Worm (Caenorhabditis elegans) whole organism, L4 larva: Measurements from ENCODE around the gene nse-4.

Experiments used
- F44E2.7 ChIP-seq: fragments of 200-800 bp; sonication (Bioruptor generic); IDR thresholded peaks from 2 replicates; pipeline ENCODE4 v2.1.2; 2022; ENCODE audit warnings: missing genetic modification characterization, missing compliant biosample characterization
- F49E8.2 ChIP-seq: sonication (generic microtip); optimal IDR thresholded peaks from 2 replicates; lab custom pipeline; 2016; ENCODE audit warnings: missing compliant biosample characterization, mild to moderate bottlenecking, missing genetic modification characterization, borderline replicate concordance
- T20F7.1 ChIP-seq: fragments of 200-800 bp; sonication (Bioruptor generic); optimal IDR thresholded peaks from 2 replicates; lab custom pipeline; 2018; ENCODE audit warnings: mild to moderate bottlenecking, missing genetic modification characterization, missing compliant biosample characterization
- T26A8.4 ChIP-seq: fragments of 200-800 bp; sonication (Bioruptor generic); IDR thresholded peaks from 2 replicates; pipeline ENCODE4 v1.3.6; 2022; ENCODE audit warnings: missing genetic modification characterization, missing compliant biosample characterization
- Y48G9A.11 ChIP-seq: fragments of 200-800 bp; sonication (Bioruptor generic); IDR thresholded peaks from 2 replicates; pipeline ENCODE4 v1.3.6; 2022; ENCODE audit warnings: missing genetic modification reagents, missing genetic modification characterization, missing compliant biosample characterization
- Y75B8A.6 ChIP-seq: fragments of 200-800 bp; sonication (Bioruptor generic); IDR thresholded peaks from 2 replicates; pipeline ENCODE4 v1.3.6; 2022; ENCODE audit warnings: missing genetic modification reagents, missing genetic modification characterization, missing compliant biosample characterization
- ZK337.2 ChIP-seq: fragments of 200-800 bp; sonication (Bioruptor generic); IDR thresholded peaks from 2 replicates; pipeline ENCODE4 v1.3.6; 2022; ENCODE audit warnings: missing genetic modification reagents, missing genetic modification characterization, missing compliant biosample characterization
- ZK546.5 ChIP-seq, 2 experiments: sonication (generic microtip); optimal IDR thresholded peaks; 2 replicates each; lab custom pipeline; 2017; ENCODE audit warnings: missing biosample characterization in 2 of 2, missing genetic modification characterization in 2 of 2
- aha-1 ChIP-seq: fragments of 150-350 bp; peaks from one replicate; lab custom pipeline; 2014; ENCODE audit warnings: missing biosample characterization, missing genetic modification characterization
- aly-2 ChIP-seq: sonication (generic microtip); optimal IDR thresholded peaks from 2 replicates; lab custom pipeline; 2018; ENCODE audit warnings: missing biosample characterization, missing genetic modification characterization
- arid-1 ChIP-seq: fragments of 200-800 bp; sonication (Bioruptor generic); conservative IDR thresholded peaks from 2 replicates; pipeline ENCODE4 v1.3.6; 2022; ENCODE audit warnings: missing genetic modification reagents, missing genetic modification characterization, missing compliant biosample characterization
- attf-4 ChIP-seq: sonication (generic microtip); optimal IDR thresholded peaks from 3 replicates; lab custom pipeline; 2017; ENCODE audit warnings: missing biosample characterization, missing genetic modification characterization
- ceh-32 ChIP-seq: sonication (generic microtip); optimal IDR thresholded peaks from 2 replicates; lab custom pipeline; 2016; ENCODE audit warnings: mild to moderate bottlenecking, missing genetic modification characterization, missing compliant biosample characterization; ENCODE audit not compliant: poor library complexity
- ceh-82 ChIP-seq: sonication (generic microtip); optimal IDR thresholded peaks from 2 replicates; lab custom pipeline; 2017; ENCODE audit warnings: missing biosample characterization, missing genetic modification characterization
- ctbp-1 ChIP-seq: fragments of 200-800 bp; sonication (Bioruptor generic); IDR thresholded peaks from 2 replicates; pipeline ENCODE4 v1.3.6; 2022; ENCODE audit warnings: missing genetic modification reagents, missing genetic modification characterization, missing compliant biosample characterization
- daf-19 ChIP-seq: fragments of 200-800 bp; sonication (Bioruptor generic); conservative IDR thresholded peaks from 2 replicates; pipeline ENCODE4 v1.3.6; 2022; ENCODE audit warnings: missing genetic modification characterization, missing compliant biosample characterization
- daf-8 ChIP-seq: fragments of 200-800 bp; sonication (Bioruptor generic); IDR thresholded peaks from 2 replicates; pipeline ENCODE4 v1.3.6; 2022; ENCODE audit warnings: missing genetic modification characterization, missing compliant biosample characterization
- dmd-6 ChIP-seq: fragments of 200-800 bp; sonication (Bioruptor generic); IDR thresholded peaks from 2 replicates; pipeline ENCODE4 v1.3.6; 2022; ENCODE audit warnings: missing genetic modification reagents, missing genetic modification characterization, missing compliant biosample characterization
- gei-8 ChIP-seq: fragments of 200-800 bp; sonication (Bioruptor generic); optimal IDR thresholded peaks from 2 replicates; lab custom pipeline; 2018; ENCODE audit warnings: mild to moderate bottlenecking, missing genetic modification characterization, missing compliant biosample characterization
- hif-1 ChIP-seq, 2 experiments: sonication (generic microtip); optimal IDR thresholded peaks; 2 replicates each; lab custom pipeline; 2016 to 2017; ENCODE audit warnings: missing compliant biosample characterization in 2 of 2, missing genetic modification characterization in 2 of 2, missing genetic modification reagents in 2 of 2, missing genotype in 2 of 2, mild to moderate bottlenecking in 1 of 2
- hlh-30 ChIP-seq: sonication (generic microtip); optimal IDR thresholded peaks from 2 replicates; lab custom pipeline; 2017; ENCODE audit warnings: antibody characterized with exemption, mild to moderate bottlenecking, missing genetic modification characterization, missing compliant biosample characterization; ENCODE audit not compliant: insufficient read depth
- jun-1 ChIP-seq: fragments of 150-350 bp; optimal IDR thresholded peaks from 2 replicates; lab custom pipeline; 2014; ENCODE audit warnings: missing biosample characterization, missing genetic modification reagents, missing genetic modification characterization
- lim-7 ChIP-seq: fragments of 200-800 bp; sonication (Bioruptor generic); IDR thresholded peaks from 2 replicates; pipeline ENCODE4 v1.3.6; 2022; ENCODE audit warnings: missing genetic modification characterization, missing compliant biosample characterization
- lin-13 ChIP-seq: fragments of 150-350 bp; optimal IDR thresholded peaks from 2 replicates; lab custom pipeline; 2014; ENCODE audit warnings: missing biosample characterization, missing genetic modification reagents, missing genetic modification characterization
- lin-29 ChIP-seq: fragments of 200-800 bp; sonication (Bioruptor generic); IDR thresholded peaks from 2 replicates; pipeline ENCODE4 v1.3.6; 2022; ENCODE audit warnings: missing genetic modification reagents, missing genetic modification characterization, missing compliant biosample characterization
- lin-38 ChIP-seq: fragments of 200-800 bp; sonication (Bioruptor generic); IDR thresholded peaks from 2 replicates; pipeline ENCODE4 v1.3.6; 2022; ENCODE audit warnings: missing genetic modification reagents, missing genetic modification characterization, missing compliant biosample characterization
- lir-3 ChIP-seq: sonication (generic microtip); optimal IDR thresholded peaks from 2 replicates; lab custom pipeline; 2016; ENCODE audit warnings: mild to moderate bottlenecking, missing genetic modification characterization, missing compliant biosample characterization
- madf-9 ChIP-seq: fragments of 200-800 bp; sonication (Bioruptor generic); conservative IDR thresholded peaks from 2 replicates; pipeline ENCODE4 v1.3.6; 2022; ENCODE audit warnings: missing genetic modification reagents, missing genetic modification characterization, missing compliant biosample characterization
- mdt-29 ChIP-seq: fragments of 200-800 bp; sonication (Bioruptor generic); IDR thresholded peaks from 2 replicates; pipeline ENCODE4 v1.3.6; 2022; ENCODE audit warnings: missing genetic modification reagents, missing genetic modification characterization, missing compliant biosample characterization
- mes-2 ChIP-seq: sonication (generic microtip); optimal IDR thresholded peaks from 2 replicates; lab custom pipeline; 2016; ENCODE audit warnings: missing genotype, mild to moderate bottlenecking, missing genetic modification characterization, missing compliant biosample characterization; ENCODE audit not compliant: poor library complexity, severe bottlenecking
- mxl-2 ChIP-seq: fragments of 200-800 bp; sonication (Bioruptor generic); conservative IDR thresholded peaks from 2 replicates; pipeline ENCODE4 v1.3.6; 2022; ENCODE audit warnings: missing genetic modification reagents, missing genetic modification characterization, missing compliant biosample characterization
- nhr-11 ChIP-seq: fragments of 150-350 bp; optimal IDR thresholded peaks from 2 replicates; lab custom pipeline; 2014; ENCODE audit warnings: missing biosample characterization, missing genetic modification characterization
- nhr-48 ChIP-seq: sonication (generic microtip); optimal IDR thresholded peaks from 2 replicates; lab custom pipeline; 2016; ENCODE audit warnings: mild to moderate bottlenecking, missing genetic modification characterization, missing compliant biosample characterization
- nhr-6 ChIP-seq: fragments of 150-350 bp; optimal IDR thresholded peaks from 2 replicates; lab custom pipeline; 2014; ENCODE audit warnings: missing biosample characterization, missing genetic modification characterization
- nhr-76 ChIP-seq: fragments of 150-350 bp; optimal IDR thresholded peaks from 2 replicates; lab custom pipeline; 2014; ENCODE audit warnings: missing biosample characterization, missing genetic modification characterization
- pha-4 ChIP-seq, 2 experiments: fragments of 150-350 bp in 1 of 2; fragments of 200-800 bp in 1 of 2; sonication (Bioruptor generic) in 1 of 2; IDR thresholded peaks in 1 of 2; optimal IDR thresholded peaks in 1 of 2; 2 replicates each; pipeline versions ENCODE4 v1.3.6 to Lab custom; 2014 to 2022; ENCODE audit warnings: missing genetic modification characterization in 2 of 2, missing genetic modification reagents in 2 of 2, missing biosample characterization in 1 of 2, missing compliant biosample characterization in 1 of 2
- php-3 ChIP-seq: fragments of 200-800 bp; sonication (Bioruptor generic); IDR thresholded peaks from 2 replicates; pipeline ENCODE4 v1.3.6; 2022; ENCODE audit warnings: missing genetic modification reagents, missing genetic modification characterization, missing compliant biosample characterization
- rbr-2 ChIP-seq: sonication (generic microtip); optimal IDR thresholded peaks from 2 replicates; lab custom pipeline; 2016; ENCODE audit warnings: missing genotype, missing genetic modification characterization, missing compliant biosample characterization
- saeg-2 ChIP-seq: fragments of 200-800 bp; sonication (Bioruptor generic); IDR thresholded peaks from 2 replicates; pipeline ENCODE4 v1.3.6; 2022; ENCODE audit warnings: missing genetic modification reagents, missing genetic modification characterization, missing compliant biosample characterization
- set-16 ChIP-seq: fragments of 200-800 bp; sonication (Bioruptor generic); IDR thresholded peaks from 2 replicates; pipeline ENCODE4 v1.3.6; 2022; ENCODE audit warnings: missing genetic modification reagents, missing genetic modification characterization, missing compliant biosample characterization
- skn-1 ChIP-seq: fragments of 150-350 bp; optimal IDR thresholded peaks from 2 replicates; lab custom pipeline; 2014; ENCODE audit warnings: missing biosample characterization, missing genetic modification characterization
- tra-1 ChIP-seq: fragments of 200-800 bp; sonication (Bioruptor generic); IDR thresholded peaks from 2 replicates; pipeline ENCODE4 v1.3.6; 2022; ENCODE audit warnings: missing genetic modification reagents, missing genetic modification characterization, missing compliant biosample characterization
- vab-7 ChIP-seq: fragments of 200-800 bp; sonication (Bioruptor generic); IDR thresholded peaks from 2 replicates; pipeline ENCODE4 v1.3.6; 2022; ENCODE audit warnings: missing genetic modification reagents, missing genetic modification characterization, missing compliant biosample characterization
- zag-1 ChIP-seq: fragments of 150-350 bp; optimal IDR thresholded peaks from 2 replicates; lab custom pipeline; 2014; ENCODE audit warnings: missing biosample characterization, missing genetic modification characterization
- zfp-2 ChIP-seq: sonication (generic microtip); optimal IDR thresholded peaks from 2 replicates; lab custom pipeline; 2016; ENCODE audit warnings: mild to moderate bottlenecking, missing genetic modification characterization, missing compliant biosample characterization
- zfp-3 ChIP-seq: fragments of 200-800 bp; sonication (Bioruptor generic); conservative IDR thresholded peaks from 2 replicates; pipeline ENCODE4 v1.3.6; 2022; ENCODE audit warnings: missing genetic modification reagents, missing genetic modification characterization, missing compliant biosample characterization
- ztf-7 ChIP-seq: fragments of 150-350 bp; optimal IDR thresholded peaks from 2 replicates; lab custom pipeline; 2014; ENCODE audit warnings: missing biosample characterization, missing genetic modification characterization

The nse-4 gene

ce11 chrIV:11523685-11524084, 43.0 kb downstream of the nse-4 start (continued):
- no peak for TF ChIP-seq nhr-48 (tag; lab: Kevin White, UChicago)
- TF ChIP-seq gei-8 = peak; percentile 19
- TF ChIP-seq saeg-2 (GFP tag; lab: Robert Waterston, UW) = no peak
- TF ChIP-seq arid-1 (GFP tag; lab: Robert Waterston, UW) = no peak
- no peak for TF ChIP-seq F49E8.2 (tag; lab: Kevin White, UChicago)
- TF ChIP-seq hlh-30 (tag; lab: Kevin White, UChicago) = peak; percentile 83
- no peak for TF ChIP-seq ceh-32 (tag; lab: Kevin White, UChicago)
- TF ChIP-seq daf-8 (GFP tag; lab: Robert Waterston, UW) = no peak
- no peak; the same call in 1 of the 2 replicates for TF ChIP-seq dmd-6 (GFP tag; lab: Robert Waterston, UW)
- TF ChIP-seq zag-1 = no peak
- TF ChIP-seq zfp-2 (tag; lab: Kevin White, UChicago) = no peak
- peak; percentile 6 for TF ChIP-seq lin-13 (GFP tag; lab: Kevin White, UChicago)
- TF ChIP-seq attf-4 = no peak
- no peak for TF ChIP-seq php-3 (GFP tag; lab: Robert Waterston, UW)
- TF ChIP-seq mdt-29 (GFP tag; lab: Robert Waterston, UW) = no peak
- no peak for TF ChIP-seq lin-29 (GFP tag; lab: Robert Waterston, UW)
- TF ChIP-seq nhr-11 (tag; lab: Kevin White, UChicago) = no peak
- no peak for TF ChIP-seq lir-3 (tag; lab: Kevin White, UChicago)
- TF ChIP-seq jun-1 (tag; lab: Kevin White, UChicago) = no peak
- no peak for TF ChIP-seq vab-7 (GFP tag; lab: Robert Waterston, UW)
- TF ChIP-seq Y48G9A.11 (GFP tag; lab: Robert Waterston, UW) = no peak
- 0 out of 2 replicates have a peak, but pooled peaks have one; percentile 9 for TF ChIP-seq lim-7 (GFP tag; lab: Robert Waterston, UW)
- no peak for TF ChIP-seq F44E2.7 (GFP tag; lab: Robert Waterston, UW)
- no peak for TF ChIP-seq tra-1 (GFP tag; lab: Robert Waterston, UW)
- no peak for TF ChIP-seq mxl-2 (GFP tag; lab: Robert Waterston, UW)
- TF ChIP-seq Y75B8A.6 (GFP tag; lab: Robert Waterston, UW) = no peak
- no peak for TF ChIP-seq ZK546.5 (tag; optimal IDR thresholded peaks at IDR 0.05; lab: Kevin White, UChicago)
- no peak for TF ChIP-seq ZK337.2 (GFP tag; lab: Robert Waterston, UW)
- TF ChIP-seq ctbp-1 = no peak
- TF ChIP-seq mes-2 (tag; lab: Kevin White, UChicago) = peak; percentile 43
- TF ChIP-seq ztf-7 (tag; lab: Kevin White, UChicago) = no peak
- no peak for TF ChIP-seq daf-19 (GFP tag; lab: Robert Waterston, UW)
- TF ChIP-seq hif-1 (tag; optimal IDR thresholded peaks at IDR 0.05; lab: Kevin White, UChicago) = no peak
- no peak for TF ChIP-seq nhr-6 (tag; lab: Kevin White, UChicago)
- TF ChIP-seq aly-2 (tag; lab: Kevin White, UChicago) = no peak
- TF ChIP-seq ceh-82 (tag; lab: Kevin White, UChicago) = no peak
- TF ChIP-seq T26A8.4 (GFP tag; lab: Robert Waterston, UW) = no peak
- TF ChIP-seq, all 104 proteins: peak for 10

- TF ChIP-seq madf-9 (GFP tag; lab: Robert Waterston, UW) (peak; percentile 49; the same call in 1 of the 2 replicates), ZK337.2 (GFP tag; lab: Robert Waterston, UW) (no peak), nhr-11 (tag; lab: Kevin White, UChicago) (peak; percentile 73), ceh-82 (tag; lab: Kevin White, UChicago) (no peak), skn-1 (tag; lab: Kevin White, UChicago) (no peak), set-16 (GFP tag; lab: Robert Waterston, UW) (peak; percentile 98), lir-3 (tag; lab: Kevin White, UChicago) (peak; percentile 71), arid-1 (GFP tag; lab: Robert Waterston, UW) (0 out of 2 replicates have a peak, but pooled peaks have one; percentile 24), pha-4 (GFP tag; IDR thresholded peaks at IDR 0.05; lab: Robert Waterston, UW) (peak; percentile 58), pha-4 (tag; optimal IDR thresholded peaks at IDR 0.05; lab: Kevin White, UChicago) (no peak), tra-1 (GFP tag; lab: Robert Waterston, UW) (no peak), rbr-2 (peak; percentile 82), dmd-6 (GFP tag; lab: Robert Waterston, UW) (peak; percentile 19), T20F7.1 (GFP tag; lab: Kevin White, UChicago) (peak; percentile 62), aha-1 (tag; lab: Kevin White, UChicago) (peak; percentile 98), ZK546.5 (tag; optimal IDR thresholded peaks at IDR 0.05; lab: Kevin White, UChicago) (no peak), nhr-76 (no peak), zfp-3 (GFP tag; lab: Robert Waterston, UW) (no peak), lim-7 (GFP tag; lab: Robert Waterston, UW) (peak; percentile 59; the same call in 1 of the 2 replicates), hif-1 (tag; optimal IDR thresholded peaks at IDR 0.05; lab: Kevin White, UChicago) (peak in 1 of 2 experiments; percentile 14), aly-2 (tag; lab: Kevin White, UChicago) (no peak), lin-38 (GFP tag; lab: Robert Waterston, UW) (peak; percentile 66), mes-2 (tag; lab: Kevin White, UChicago) (peak; percentile 66)
These were observed 43.6 kb downstream of the nse-4 start, which contains the start of gene mep-1 for ce11 chrIV:11524241-11524692. Gene mep-1, plus strand, starts transcription at chrIV:11524642.
